Fruit fly (Drosophila melanogaster): ENCODE data around the gene CG34428.

Gene CG34428

dm6 chr3L:13015823-13016465 lies 45.6 kb upstream of the CG34428 start, which contains the start of gene CG11267 (continued):
- TF ChIP-seq Opbp (GFP tag; IDR thresholded peaks at IDR 0.05; ENCODE audit: partially characterized antibody) (0 out of 3 replicates have a peak, but pooled peaks have one; percentile 35), phol (tag; optimal IDR thresholded peaks at IDR 0.05) (peak; percentile 90), CG9215 (GFP tag; IDR thresholded peaks at IDR 0.05) (peak; percentile 72), gcm2 (GFP tag; optimal IDR thresholded peaks at IDR 0.05) (no peak)

- peak; percentile 79 for TF ChIP-seq CG4360 (GFP tag; IDR thresholded peaks at IDR 0.05)
- TF ChIP-seq chif (GFP tag; optimal IDR thresholded peaks at IDR 0.05), result peak in 1 of 2 experiments; percentile 45
- TF ChIP-seq Blimp-1 (GFP tag; optimal IDR thresholded peaks at IDR 0.05), result peak; percentile 84
- TF ChIP-seq CG16813 (GFP tag; IDR thresholded peaks at IDR 0.05; ENCODE audit: partially characterized antibody), result peak; percentile 72
- peak; percentile 82 for TF ChIP-seq CG12219 (GFP tag; optimal IDR thresholded peaks at IDR 0.05)
- TF ChIP-seq Atf-2 (GFP tag; optimal IDR thresholded peaks at IDR 0.05), result peak; percentile 25
- TF ChIP-seq CG5180 (GFP tag; optimal IDR thresholded peaks at IDR 0.05), result peak; percentile 55
- TF ChIP-seq B-H1 (GFP tag; IDR thresholded peaks at IDR 0.05), result peak; percentile 90
- TF ChIP-seq pfk (GFP tag; optimal IDR thresholded peaks at IDR 0.05), result no peak
- TF ChIP-seq nom (GFP tag; optimal IDR thresholded peaks at IDR 0.05), result peak; percentile 66
- TF ChIP-seq Rfx (GFP tag; IDR thresholded peaks at IDR 0.05), result peak; percentile 98
- peak; percentile 41 for TF ChIP-seq Opbp (GFP tag; IDR thresholded peaks at IDR 0.05; ENCODE audit: partially characterized antibody)
- TF ChIP-seq CG10147 (GFP tag; optimal IDR thresholded peaks at IDR 0.05), result peak; percentile 77
- peak; percentile 97 for TF ChIP-seq PHDP (tag; optimal IDR thresholded peaks at IDR 0.05)
- TF ChIP-seq CG11723 (GFP tag; optimal IDR thresholded peaks at IDR 0.05), result peak; percentile 75
- peak; percentile 85 for TF ChIP-seq CG13894 (tag; optimal IDR thresholded peaks at IDR 0.05)
- peak; percentile 97 for TF ChIP-seq CG14441 (GFP tag; IDR thresholded peaks at IDR 0.05)
- TF ChIP-seq sim (GFP tag; IDR thresholded peaks at IDR 0.05), result peak; percentile 84
- TF ChIP-seq vfl (GFP tag; optimal IDR thresholded peaks at IDR 0.05), result peak; percentile 59
- no peak for TF ChIP-seq disco-r (GFP tag; optimal IDR thresholded peaks at IDR 0.05)
- peak; percentile 96 for TF ChIP-seq gsb-n (tag; optimal IDR thresholded peaks at IDR 0.05)
- peak; percentile 94 for TF ChIP-seq sens (GFP tag)
- peak; percentile 95 for TF ChIP-seq CG14050 (GFP tag; IDR thresholded peaks at IDR 0.05)
- TF ChIP-seq CG4820 (GFP tag; optimal IDR thresholded peaks at IDR 0.05), result peak; percentile 72
- TF ChIP-seq Atf6 (GFP tag; IDR thresholded peaks at IDR 0.05), result peak; percentile 94
- no peak for TF ChIP-seq hth (optimal IDR thresholded peaks at IDR 0.05)
- peak; percentile 56 for TF ChIP-seq Antp (GFP tag; optimal IDR thresholded peaks at IDR 0.05)
- peak; percentile 45 for TF ChIP-seq CG18011 (GFP tag; optimal IDR thresholded peaks at IDR 0.05)
- TF ChIP-seq ken (GFP tag; IDR thresholded peaks at IDR 0.05), result peak; percentile 97
- TF ChIP-seq gt (GFP tag; IDR thresholded peaks at IDR 0.05), result peak; percentile 93
- peak; percentile 94 for TF ChIP-seq CG12299 (tag; optimal IDR thresholded peaks at IDR 0.05)
- TF ChIP-seq CG8944 (GFP tag; optimal IDR thresholded peaks at IDR 0.05), result peak; percentile 38
- peak; percentile 23 for TF ChIP-seq ac (GFP tag; optimal IDR thresholded peaks at IDR 0.05)
- peak; percentile 75 for TF ChIP-seq chn (GFP tag; optimal IDR thresholded peaks at IDR 0.05)
- peak; percentile 81 for TF ChIP-seq CG10979 (tag; optimal IDR thresholded peaks at IDR 0.05)
- TF ChIP-seq dimm (GFP tag; IDR thresholded peaks at IDR 0.05), result peak; percentile 84
- TF ChIP-seq NfI (GFP tag; optimal IDR thresholded peaks at IDR 0.05), result peak; percentile 92
- TF ChIP-seq hkb (optimal IDR thresholded peaks at IDR 0.05), result no peak
- peak; percentile 96 for TF ChIP-seq hkb (GFP tag; IDR thresholded peaks at IDR 0.05)
- TF ChIP-seq CG17568 (GFP tag; optimal IDR thresholded peaks at IDR 0.05), result peak; percentile 81
- TF ChIP-seq CG17361 (GFP tag; IDR thresholded peaks at IDR 0.05), result peak; percentile 98
- peak; percentile 93 for TF ChIP-seq CG6175 (GFP tag; IDR thresholded peaks at IDR 0.05)
- peak; percentile 69 for TF ChIP-seq CG15011 (GFP tag; optimal IDR thresholded peaks at IDR 0.05)
- peak; percentile 92 for TF ChIP-seq cas (GFP tag; IDR thresholded peaks at IDR 0.05)
- TF ChIP-seq HHEX (GFP tag; optimal IDR thresholded peaks at IDR 0.05), result peak; percentile 80
These were observed 43.7 kb upstream of the CG34428 start, which contains the start of the genes mRpL20 and Icmt for dm6 chr3L:13017803-13018324. Gene mRpL20 (minus strand): TSS chr3L:13017867. Gene Icmt (plus strand): TSS chr3L:13018266.

Data from whole organism, embryonic.